Worm (Caenorhabditis elegans) whole organism, L3 larva: ENCODE results near the gene Y68A4B.3.

ENCODE experiments used
- R02D3.7 ChIP-seq: fragments of 150-350 bp; optimal IDR thresholded peaks from 2 replicates; lab custom pipeline; 2014; ENCODE audit warnings: missing biosample characterization, missing genetic modification characterization
- ZK546.5 ChIP-seq: sonication (generic microtip); optimal IDR thresholded peaks from 2 replicates; lab custom pipeline; 2017; ENCODE audit warnings: missing biosample characterization, missing genetic modification characterization
- aly-2 ChIP-seq: fragments of 150-350 bp; optimal IDR thresholded peaks from 2 replicates; lab custom pipeline; 2014; ENCODE audit warnings: missing biosample characterization, missing genetic modification characterization
- ama-1 ChIP-seq: fragments of 150-350 bp; optimal IDR thresholded peaks from 2 replicates; lab custom pipeline; 2018
- ceh-82 ChIP-seq: fragments of 150-350 bp; optimal IDR thresholded peaks from 2 replicates; lab custom pipeline; 2014; ENCODE audit warnings: missing biosample characterization, missing genetic modification characterization
- daf-12 ChIP-seq: fragments of 150-350 bp; optimal IDR thresholded peaks from 2 replicates; lab custom pipeline; 2014; ENCODE audit warnings: missing biosample characterization, missing genetic modification reagents, missing genetic modification characterization
- egl-5 ChIP-seq: fragments of 150-350 bp; optimal IDR thresholded peaks from 2 replicates; lab custom pipeline; 2017; ENCODE audit warnings: missing biosample characterization, missing genetic modification reagents, missing genetic modification characterization, inconsistent platforms
- elt-1 ChIP-seq: fragments of 150-350 bp; optimal IDR thresholded peaks from 2 replicates; lab custom pipeline; 2014; ENCODE audit warnings: missing biosample characterization, missing genetic modification characterization
- elt-2 ChIP-seq: sonication (generic microtip); optimal IDR thresholded peaks from 2 replicates; lab custom pipeline; 2016; ENCODE audit warnings: missing genetic modification reagents, mild to moderate bottlenecking, missing genetic modification characterization, missing compliant biosample characterization
- elt-3 ChIP-seq, 3 experiments: fragments of 150-350 bp in 1 of 3; sonication (generic microtip) in 2 of 3; optimal IDR thresholded peaks; 2 replicates in 2 of 3; 4 replicates in 1 of 3; lab custom pipeline; 2014 to 2017; ENCODE audit warnings: missing biosample characterization in 3 of 3, missing genetic modification characterization in 3 of 3
- eor-1 ChIP-seq, 2 experiments: fragments of 150-350 bp; optimal IDR thresholded peaks; 2 replicates each; lab custom pipeline; 2014 to 2018; ENCODE audit warnings: missing biosample characterization in 2 of 2, missing genetic modification characterization in 2 of 2
- fkh-10 ChIP-seq: sonication (generic microtip); optimal IDR thresholded peaks from 2 replicates; lab custom pipeline; 2017; ENCODE audit warnings: missing biosample characterization, missing genetic modification reagents, missing genetic modification characterization
- fkh-2 ChIP-seq: fragments of 150-350 bp; optimal IDR thresholded peaks from 2 replicates; lab custom pipeline; 2014; ENCODE audit warnings: missing biosample characterization, missing genetic modification reagents, missing genetic modification characterization
- fos-1 ChIP-seq: fragments of 150-350 bp; optimal IDR thresholded peaks from 2 replicates; lab custom pipeline; 2014; ENCODE audit warnings: missing biosample characterization, missing genetic modification characterization
- jun-1 ChIP-seq: fragments of 150-350 bp; optimal IDR thresholded peaks from 2 replicates; lab custom pipeline; 2014; ENCODE audit warnings: missing biosample characterization, missing genetic modification reagents, missing genetic modification characterization
- lin-15B ChIP-seq: fragments of 150-350 bp; optimal IDR thresholded peaks from 2 replicates; lab custom pipeline; 2014; ENCODE audit warnings: missing biosample characterization, missing genetic modification characterization
- lin-39 ChIP-seq: fragments of 150-350 bp; optimal IDR thresholded peaks from 2 replicates; lab custom pipeline; 2018; ENCODE audit warnings: missing biosample characterization, missing genetic modification reagents, missing genetic modification characterization
- mdl-1 ChIP-seq: fragments of 150-350 bp; optimal IDR thresholded peaks from 2 replicates; lab custom pipeline; 2014; ENCODE audit warnings: missing biosample characterization, missing genetic modification characterization
- nfya-1 ChIP-seq: sonication (generic microtip); optimal IDR thresholded peaks from 2 replicates; lab custom pipeline; 2017; ENCODE audit warnings: missing genetic modification characterization, mild to moderate bottlenecking, missing compliant biosample characterization, antibody characterized with exemption, moderate library complexity; ENCODE audit not compliant: insufficient read depth
- nhr-11 ChIP-seq: fragments of 150-350 bp; optimal IDR thresholded peaks from 2 replicates; lab custom pipeline; 2014; ENCODE audit warnings: missing biosample characterization, missing genetic modification characterization
- nhr-25 ChIP-seq: sonication (generic microtip); optimal IDR thresholded peaks from 2 replicates; lab custom pipeline; 2017; ENCODE audit warnings: missing biosample characterization, missing genetic modification characterization
- nhr-43 ChIP-seq: sonication (generic microtip); optimal IDR thresholded peaks from 2 replicates; lab custom pipeline; 2016; ENCODE audit warnings: mild to moderate bottlenecking, missing genetic modification characterization, missing compliant biosample characterization; ENCODE audit not compliant: poor library complexity, severe bottlenecking
- nhr-67 ChIP-seq: fragments of 150-350 bp; optimal IDR thresholded peaks from 2 replicates; lab custom pipeline; 2014; ENCODE audit warnings: missing biosample characterization, missing genetic modification characterization
- nhr-76 ChIP-seq: fragments of 150-350 bp; sonication (generic microtip); optimal IDR thresholded peaks from 5 replicates; lab custom pipeline; 2014; ENCODE audit warnings: missing biosample characterization, missing genetic modification characterization
- nhr-77 ChIP-seq: fragments of 150-350 bp; optimal IDR thresholded peaks from 2 replicates; lab custom pipeline; 2014; ENCODE audit warnings: missing biosample characterization, missing genetic modification characterization
- pha-4 ChIP-seq: fragments of 150-350 bp; optimal IDR thresholded peaks from 2 replicates; lab custom pipeline; 2014; ENCODE audit warnings: missing biosample characterization, missing genetic modification reagents, missing genetic modification characterization
- pqm-1 ChIP-seq: fragments of 150-350 bp; optimal IDR thresholded peaks from 2 replicates; lab custom pipeline; 2017; ENCODE audit warnings: missing biosample characterization, missing genetic modification characterization, inconsistent platforms
- sea-2 ChIP-seq: fragments of 150-350 bp; sonication (generic microtip); optimal IDR thresholded peaks from 4 replicates; lab custom pipeline; 2014; ENCODE audit warnings: missing biosample characterization, missing genetic modification reagents, missing genetic modification characterization
- skn-1 ChIP-seq: fragments of 150-350 bp; optimal IDR thresholded peaks from 2 replicates; lab custom pipeline; 2014; ENCODE audit warnings: missing biosample characterization, missing genetic modification characterization
- snpc-4 ChIP-seq: fragments of 150-350 bp; optimal IDR thresholded peaks from 2 replicates; lab custom pipeline; 2014; ENCODE audit warnings: missing biosample characterization, missing genetic modification characterization
- tbx-2 ChIP-seq: sonication (generic microtip); optimal IDR thresholded peaks from 2 replicates; lab custom pipeline; 2016; ENCODE audit warnings: mild to moderate bottlenecking, missing genetic modification characterization, missing compliant biosample characterization
- unc-62 ChIP-seq: fragments of 150-350 bp; sonication (generic microtip); optimal IDR thresholded peaks from 4 replicates; lab custom pipeline; 2014; ENCODE audit warnings: missing biosample characterization, missing genetic modification reagents, missing genetic modification characterization
- zag-1 ChIP-seq: fragments of 150-350 bp; optimal IDR thresholded peaks from 2 replicates; lab custom pipeline; 2014; ENCODE audit warnings: missing biosample characterization, missing genetic modification characterization
- ztf-11 ChIP-seq: fragments of 150-350 bp; optimal IDR thresholded peaks from 2 replicates; lab custom pipeline; 2014; ENCODE audit warnings: missing biosample characterization, missing genetic modification characterization

The Y68A4B.3 gene

DNA sequence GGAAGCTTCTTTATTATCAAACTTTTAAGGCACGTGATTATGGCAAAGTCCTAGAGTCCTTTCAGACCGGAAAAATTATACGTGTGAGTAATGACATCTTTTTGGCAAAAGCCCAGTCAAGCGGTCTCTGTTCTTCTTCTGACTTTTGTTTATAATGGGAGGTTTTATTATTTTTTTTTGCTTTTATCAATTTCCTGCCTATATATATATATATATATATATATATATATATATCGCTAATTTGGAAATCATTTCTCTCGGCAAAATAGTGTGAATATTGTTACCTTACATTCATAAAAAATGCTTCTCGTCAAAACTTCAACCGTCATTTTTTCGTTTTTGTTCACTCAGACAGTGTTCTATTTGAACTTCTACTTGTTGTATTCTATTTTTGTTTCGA lies 24.8 kb downstream of the Y68A4B.3 start, which contains the start of gene srbc-62:
TSS of gene srbc-62 (plus strand) at position 301 of the 400 bp plus-strand sequence.
- TF ChIP-seq mdl-1 (no peak), skn-1 (tag; lab: Kevin White, UChicago) (no peak)

DNA sequence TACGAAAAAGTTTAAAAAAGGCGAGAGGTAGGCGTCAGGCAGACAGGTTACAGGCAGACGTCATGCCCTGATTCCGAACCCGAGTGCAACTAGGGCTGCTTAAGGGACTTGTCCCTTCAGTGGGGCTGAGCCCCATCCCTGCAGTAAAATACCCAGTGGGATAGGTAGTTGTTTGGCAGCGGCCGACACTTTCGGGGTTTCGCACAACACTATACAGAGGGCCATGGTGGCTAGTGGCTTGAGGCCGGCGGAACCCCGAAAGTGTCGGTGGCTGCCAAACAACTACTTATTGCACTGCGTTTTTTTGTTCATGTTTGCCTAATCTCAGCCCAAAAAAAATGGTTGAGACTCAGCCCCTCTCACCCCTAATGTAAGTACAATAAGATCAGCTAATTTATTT lies 26.9 kb downstream of the Y68A4B.3 start:
- TF ChIP-seq elt-2 (tag; lab: Kevin White, UChicago) (no peak), zag-1 (tag; lab: Kevin White, UChicago) (no peak), lin-39 (tag; lab: Kevin White, UChicago) (no peak), mdl-1 (no peak), R02D3.7 (tag; lab: Kevin White, UChicago) (no peak), eor-1 (tag; optimal IDR thresholded peaks at IDR 0.05; lab: Kevin White, UChicago) (no peak), tbx-2 (tag; lab: Kevin White, UChicago) (no peak), nhr-11 (no peak), snpc-4 (tag; lab: Kevin White, UChicago) (no peak), ceh-82 (no peak), sea-2 (no peak), daf-12 (tag; lab: Kevin White, UChicago) (no peak), elt-1 (tag; lab: Kevin White, UChicago) (no peak), ama-1 (lab: Kevin White, UChicago) (no peak), pha-4 (tag; lab: Kevin White, UChicago) (no peak), egl-5 (no peak), fkh-2 (no peak)

DNA sequence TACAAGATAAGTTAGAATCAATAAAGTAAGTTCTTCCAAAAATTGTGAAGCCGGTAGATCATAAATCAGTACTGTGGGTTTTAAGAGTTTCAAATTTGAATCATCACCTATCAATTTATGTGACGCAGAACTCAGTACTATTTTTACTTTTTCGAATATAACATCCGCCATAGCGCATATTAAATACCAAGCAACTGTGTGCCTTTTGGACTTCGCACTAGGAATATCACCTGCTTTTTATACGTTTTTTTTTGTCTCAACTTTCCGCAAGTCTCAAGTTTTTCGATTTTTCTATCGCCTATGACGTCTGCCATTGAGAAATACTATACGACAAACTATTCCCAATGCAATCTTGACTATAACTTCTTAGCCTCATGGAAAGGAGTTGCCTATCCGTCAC lies 29.7 kb downstream of the Y68A4B.3 start, which contains the start of gene srh-113:
TSS of gene srh-113 (plus strand) at position 301 of the 400 bp plus-strand sequence.
- TF ChIP-seq lin-15B (no peak), elt-3 (tag; optimal IDR thresholded peaks at IDR 0.05; lab: Kevin White, UChicago) (no peak)

DNA sequence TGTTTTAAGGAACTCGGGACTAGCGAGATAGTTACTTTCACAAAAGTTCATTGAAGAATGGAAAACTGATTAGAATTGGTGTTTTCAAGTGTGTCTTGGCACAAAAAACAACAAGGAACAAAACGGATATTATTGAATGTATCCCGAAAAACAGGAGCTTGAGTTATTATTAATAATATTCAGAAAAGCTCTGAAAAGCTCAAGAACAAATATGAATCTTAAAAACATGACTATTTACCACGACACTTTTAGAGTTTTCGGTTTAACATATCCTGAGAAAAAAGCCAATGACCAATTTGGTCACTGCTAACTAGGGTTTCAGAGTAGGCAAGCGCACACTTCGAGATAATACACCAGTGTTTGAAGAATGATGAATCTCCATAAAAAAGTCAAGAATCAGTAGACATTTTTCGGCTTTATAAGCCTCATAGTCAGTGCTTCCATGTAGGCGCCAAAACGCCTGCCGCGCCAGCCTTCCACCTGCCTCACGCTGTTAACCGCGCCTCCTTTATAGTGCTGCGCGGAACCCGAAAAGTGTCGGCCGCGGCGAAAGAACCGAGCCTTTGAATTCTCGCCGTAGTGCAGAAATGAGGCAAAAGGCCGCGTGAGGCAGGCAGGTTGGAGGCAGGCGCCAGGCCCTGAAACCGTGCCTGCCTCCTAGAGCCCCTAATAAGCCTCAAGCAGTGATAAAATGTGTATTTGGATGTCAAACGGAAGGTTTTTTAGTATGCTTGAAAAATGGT lies 30.3 kb downstream of the Y68A4B.3 start, which contains the start of gene srh-236:
TSS of gene srh-236 (minus strand) at position 51 of the 743 bp plus-strand sequence.
- no peak for TF ChIP-seq nhr-76
- TF ChIP-seq jun-1 (tag; lab: Kevin White, UChicago) = no peak
- no peak for TF ChIP-seq zag-1 (tag; lab: Kevin White, UChicago)
- TF ChIP-seq snpc-4 (tag; lab: Kevin White, UChicago) = no peak
- no peak for TF ChIP-seq R02D3.7 (tag; lab: Kevin White, UChicago)
- no peak for TF ChIP-seq nhr-67 (tag; lab: Kevin White, UChicago)
- no peak for TF ChIP-seq elt-2 (tag; lab: Kevin White, UChicago)
- no peak for TF ChIP-seq ZK546.5 (tag; lab: Kevin White, UChicago)
- TF ChIP-seq fkh-2 = no peak
- no peak for TF ChIP-seq sea-2
- no peak for TF ChIP-seq nhr-43 (tag; lab: Kevin White, UChicago)
- TF ChIP-seq eor-1 (tag; optimal IDR thresholded peaks at IDR 0.05; lab: Kevin White, UChicago) = no peak

DNA sequence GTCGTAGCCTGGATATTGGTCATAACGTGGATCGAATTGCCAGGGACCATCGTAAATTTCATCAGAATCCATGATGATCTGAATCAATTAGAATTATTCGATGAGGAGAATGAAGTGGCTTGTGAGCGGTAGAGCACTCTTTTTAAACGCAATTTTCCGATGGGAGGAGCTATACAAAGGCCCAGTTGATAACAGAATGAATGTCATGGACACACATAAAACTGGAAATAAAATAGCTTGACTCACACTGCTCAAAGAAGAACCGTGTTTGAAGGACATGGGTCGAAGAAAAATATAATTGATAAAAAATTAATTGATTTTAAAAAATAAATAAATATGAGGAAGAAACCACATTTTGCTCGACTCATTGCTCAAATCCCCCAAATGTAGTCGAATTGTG lies 34.4 kb downstream of the Y68A4B.3 start, which contains the start of gene Y68A4A.13:
TSS of gene Y68A4A.13 (minus strand) at position 101 of the 400 bp plus-strand sequence.
- TF ChIP-seq fkh-10 (GFP tag; lab: Kevin White, UChicago) = no peak
- no peak for TF ChIP-seq nhr-77 (tag; lab: Kevin White, UChicago)
- no peak for TF ChIP-seq pqm-1
- no peak for TF ChIP-seq nhr-25 (tag; lab: Kevin White, UChicago)
- TF ChIP-seq lin-39 (tag; lab: Kevin White, UChicago) = no peak
- TF ChIP-seq skn-1 (tag; lab: Kevin White, UChicago) = no peak
- TF ChIP-seq elt-2 (tag; lab: Kevin White, UChicago) = no peak
- no peak for TF ChIP-seq snpc-4 (tag; lab: Kevin White, UChicago)
- no peak for TF ChIP-seq fos-1 (tag; lab: Kevin White, UChicago)
- no peak for TF ChIP-seq egl-5
- no peak for TF ChIP-seq aly-2 (tag; lab: Kevin White, UChicago)

DNA sequence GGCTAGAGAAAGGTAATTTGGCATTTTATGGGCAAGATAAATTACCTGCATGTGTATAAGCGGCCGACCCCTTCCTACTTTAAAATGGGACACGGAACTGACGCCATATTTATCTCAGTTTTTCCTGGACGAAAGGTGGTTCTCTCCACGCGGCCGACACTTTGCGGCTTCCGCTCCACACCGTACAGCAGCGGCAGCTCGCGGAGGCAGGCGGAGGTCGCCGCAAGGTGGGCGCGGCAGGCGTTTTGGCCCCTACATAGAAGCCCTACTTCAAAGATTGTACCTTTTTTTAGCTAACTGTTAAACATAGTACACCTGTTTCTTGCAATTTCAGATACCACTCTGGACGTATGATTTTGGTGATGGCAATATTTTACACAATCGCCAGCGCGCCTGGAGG lies 36.0 kb downstream of the Y68A4B.3 start:
- no peak for TF ChIP-seq ztf-11 (tag; lab: Kevin White, UChicago)
- no peak for TF ChIP-seq jun-1 (tag; lab: Kevin White, UChicago)
- TF ChIP-seq pqm-1 = no peak
- TF ChIP-seq fos-1 (tag; lab: Kevin White, UChicago) = no peak
- no peak for TF ChIP-seq egl-5
- no peak for TF ChIP-seq unc-62 (GFP tag; lab: Kevin White, UChicago)
- no peak for TF ChIP-seq nfya-1
- no peak for TF ChIP-seq elt-2 (tag; lab: Kevin White, UChicago)
